Worm (Caenorhabditis elegans) whole organism, L4 larva: Measurements from ENCODE around the gene ints-7.

Experiments
- D1046.2 ChIP-seq: fragments of 200-800 bp; sonication (Bioruptor generic); IDR thresholded peaks from 2 replicates; pipeline ENCODE4 v1.3.6; 2022; ENCODE audit warnings: missing genetic modification characterization, missing compliant biosample characterization
- F10B5.3 ChIP-seq: sonication (generic microtip); optimal IDR thresholded peaks from 2 replicates; lab custom pipeline; 2016; ENCODE audit warnings: mild to moderate bottlenecking, missing genetic modification characterization, missing compliant biosample characterization
- F26F4.8 ChIP-seq: fragments of 200-800 bp; sonication (Bioruptor generic); conservative IDR thresholded peaks from 2 replicates; pipeline ENCODE4 v1.3.6; 2022; ENCODE audit warnings: missing genetic modification characterization, missing compliant biosample characterization
- F37D6.2 ChIP-seq: sonication (generic microtip); optimal IDR thresholded peaks from 2 replicates; lab custom pipeline; 2016; ENCODE audit warnings: mild to moderate bottlenecking, missing genetic modification characterization, missing compliant biosample characterization
- F44E2.7 ChIP-seq: fragments of 200-800 bp; sonication (Bioruptor generic); IDR thresholded peaks from 2 replicates; pipeline ENCODE4 v2.1.2; 2022; ENCODE audit warnings: missing genetic modification characterization, missing compliant biosample characterization
- F49E8.2 ChIP-seq: sonication (generic microtip); optimal IDR thresholded peaks from 2 replicates; lab custom pipeline; 2016; ENCODE audit warnings: missing compliant biosample characterization, mild to moderate bottlenecking, missing genetic modification characterization, borderline replicate concordance
- T26A8.4 ChIP-seq: fragments of 200-800 bp; sonication (Bioruptor generic); IDR thresholded peaks from 2 replicates; pipeline ENCODE4 v1.3.6; 2022; ENCODE audit warnings: missing genetic modification characterization, missing compliant biosample characterization
- Y48G9A.11 ChIP-seq: fragments of 200-800 bp; sonication (Bioruptor generic); IDR thresholded peaks from 2 replicates; pipeline ENCODE4 v1.3.6; 2022; ENCODE audit warnings: missing genetic modification reagents, missing genetic modification characterization, missing compliant biosample characterization
- Y75B8A.6 ChIP-seq: fragments of 200-800 bp; sonication (Bioruptor generic); IDR thresholded peaks from 2 replicates; pipeline ENCODE4 v1.3.6; 2022; ENCODE audit warnings: missing genetic modification reagents, missing genetic modification characterization, missing compliant biosample characterization
- aha-1 ChIP-seq: fragments of 150-350 bp; peaks from one replicate; lab custom pipeline; 2014; ENCODE audit warnings: missing biosample characterization, missing genetic modification characterization
- aly-2 ChIP-seq: sonication (generic microtip); optimal IDR thresholded peaks from 2 replicates; lab custom pipeline; 2018; ENCODE audit warnings: missing biosample characterization, missing genetic modification characterization
- ama-1 ChIP-seq: fragments of 150-350 bp; optimal IDR thresholded peaks from 2 replicates; lab custom pipeline; 2014; ENCODE audit warnings: inconsistent platforms, mixed read lengths
- arid-1 ChIP-seq: fragments of 200-800 bp; sonication (Bioruptor generic); conservative IDR thresholded peaks from 2 replicates; pipeline ENCODE4 v1.3.6; 2022; ENCODE audit warnings: missing genetic modification reagents, missing genetic modification characterization, missing compliant biosample characterization
- attf-4 ChIP-seq: sonication (generic microtip); optimal IDR thresholded peaks from 3 replicates; lab custom pipeline; 2017; ENCODE audit warnings: missing biosample characterization, missing genetic modification characterization
- ceh-82 ChIP-seq: sonication (generic microtip); optimal IDR thresholded peaks from 2 replicates; lab custom pipeline; 2017; ENCODE audit warnings: missing biosample characterization, missing genetic modification characterization
- daf-19 ChIP-seq: fragments of 200-800 bp; sonication (Bioruptor generic); conservative IDR thresholded peaks from 2 replicates; pipeline ENCODE4 v1.3.6; 2022; ENCODE audit warnings: missing genetic modification characterization, missing compliant biosample characterization
- dmd-6 ChIP-seq: fragments of 200-800 bp; sonication (Bioruptor generic); IDR thresholded peaks from 2 replicates; pipeline ENCODE4 v1.3.6; 2022; ENCODE audit warnings: missing genetic modification reagents, missing genetic modification characterization, missing compliant biosample characterization
- dmd-8 ChIP-seq: fragments of 200-800 bp; sonication (Bioruptor generic); IDR thresholded peaks from 2 replicates; pipeline ENCODE4 v1.3.6; 2022; ENCODE audit warnings: missing genetic modification characterization, missing compliant biosample characterization
- duxl-1 ChIP-seq: sonication (generic microtip); optimal IDR thresholded peaks from 2 replicates; lab custom pipeline; 2016; ENCODE audit warnings: mild to moderate bottlenecking, missing genetic modification characterization, moderate library complexity, missing compliant biosample characterization; ENCODE audit not compliant: poor library complexity
- dve-1 ChIP-seq: sonication (generic microtip); optimal IDR thresholded peaks from 2 replicates; lab custom pipeline; 2017; ENCODE audit warnings: antibody characterized with exemption, mild to moderate bottlenecking, missing genetic modification characterization, missing compliant biosample characterization; ENCODE audit not compliant: insufficient read depth
- hlh-11 ChIP-seq: fragments of 200-800 bp; sonication (Bioruptor generic); optimal IDR thresholded peaks from 2 replicates; lab custom pipeline; 2018; ENCODE audit warnings: mild to moderate bottlenecking, missing genetic modification characterization, missing compliant biosample characterization
- hmg-1.1 ChIP-seq: fragments of 200-800 bp; sonication (Bioruptor generic); IDR thresholded peaks from 2 replicates; pipeline ENCODE4 v1.3.6; 2022; ENCODE audit warnings: missing genetic modification reagents, missing genetic modification characterization, missing compliant biosample characterization
- lin-38 ChIP-seq: fragments of 200-800 bp; sonication (Bioruptor generic); IDR thresholded peaks from 2 replicates; pipeline ENCODE4 v1.3.6; 2022; ENCODE audit warnings: missing genetic modification reagents, missing genetic modification characterization, missing compliant biosample characterization
- lsy-2 ChIP-seq, 2 experiments: fragments of 150-350 bp in 1 of 2; sonication (generic microtip) in 1 of 2; optimal IDR thresholded peaks; 2 replicates each; lab custom pipeline; 2014 to 2017; ENCODE audit warnings: missing biosample characterization in 2 of 2, missing genetic modification characterization in 2 of 2
- madf-5 ChIP-seq, 2 experiments: fragments of 200-800 bp; sonication (Bioruptor generic); IDR thresholded peaks; 2 replicates each; pipeline ENCODE4 v1.3.6; 2022; ENCODE audit warnings: missing compliant biosample characterization in 2 of 2, missing genetic modification characterization in 2 of 2
- madf-9 ChIP-seq: fragments of 200-800 bp; sonication (Bioruptor generic); conservative IDR thresholded peaks from 2 replicates; pipeline ENCODE4 v1.3.6; 2022; ENCODE audit warnings: missing genetic modification reagents, missing genetic modification characterization, missing compliant biosample characterization
- mep-1 ChIP-seq: fragments of 150-350 bp; sonication (generic microtip); optimal IDR thresholded peaks from 3 replicates; lab custom pipeline; 2014; ENCODE audit warnings: missing biosample characterization, missing genetic modification characterization
- mes-2 ChIP-seq: sonication (generic microtip); optimal IDR thresholded peaks from 2 replicates; lab custom pipeline; 2016; ENCODE audit warnings: missing genotype, mild to moderate bottlenecking, missing genetic modification characterization, missing compliant biosample characterization; ENCODE audit not compliant: poor library complexity, severe bottlenecking
- mxl-2 ChIP-seq: fragments of 200-800 bp; sonication (Bioruptor generic); conservative IDR thresholded peaks from 2 replicates; pipeline ENCODE4 v1.3.6; 2022; ENCODE audit warnings: missing genetic modification reagents, missing genetic modification characterization, missing compliant biosample characterization
- nhr-102 ChIP-seq: sonication (generic microtip); optimal IDR thresholded peaks from 2 replicates; lab custom pipeline; 2016; ENCODE audit warnings: mild to moderate bottlenecking, missing genetic modification characterization, moderate library complexity, missing compliant biosample characterization
- nhr-11 ChIP-seq: fragments of 150-350 bp; optimal IDR thresholded peaks from 2 replicates; lab custom pipeline; 2014; ENCODE audit warnings: missing biosample characterization, missing genetic modification characterization
- nhr-28 ChIP-seq: fragments of 150-350 bp; optimal IDR thresholded peaks from 2 replicates; lab custom pipeline; 2014; ENCODE audit warnings: missing biosample characterization, missing genetic modification characterization
- nhr-48 ChIP-seq: sonication (generic microtip); optimal IDR thresholded peaks from 2 replicates; lab custom pipeline; 2016; ENCODE audit warnings: mild to moderate bottlenecking, missing genetic modification characterization, missing compliant biosample characterization
- nhr-77 ChIP-seq: fragments of 150-350 bp; optimal IDR thresholded peaks from 2 replicates; lab custom pipeline; 2014; ENCODE audit warnings: missing biosample characterization, missing genetic modification characterization
- pha-4 ChIP-seq, 2 experiments: fragments of 150-350 bp in 1 of 2; fragments of 200-800 bp in 1 of 2; sonication (Bioruptor generic) in 1 of 2; IDR thresholded peaks in 1 of 2; optimal IDR thresholded peaks in 1 of 2; 2 replicates each; pipeline versions ENCODE4 v1.3.6 to Lab custom; 2014 to 2022; ENCODE audit warnings: missing genetic modification characterization in 2 of 2, missing genetic modification reagents in 2 of 2, missing biosample characterization in 1 of 2, missing compliant biosample characterization in 1 of 2
- php-3 ChIP-seq: fragments of 200-800 bp; sonication (Bioruptor generic); IDR thresholded peaks from 2 replicates; pipeline ENCODE4 v1.3.6; 2022; ENCODE audit warnings: missing genetic modification reagents, missing genetic modification characterization, missing compliant biosample characterization
- pqm-1 ChIP-seq: sonication (generic microtip); optimal IDR thresholded peaks from 2 replicates; lab custom pipeline; 2017; ENCODE audit warnings: missing biosample characterization, missing genetic modification characterization
- rbr-2 ChIP-seq: sonication (generic microtip); optimal IDR thresholded peaks from 2 replicates; lab custom pipeline; 2016; ENCODE audit warnings: missing genotype, missing genetic modification characterization, missing compliant biosample characterization
- sdz-12 ChIP-seq: fragments of 200-800 bp; sonication (Bioruptor generic); optimal IDR thresholded peaks from 2 replicates; lab custom pipeline; 2018; ENCODE audit warnings: mild to moderate bottlenecking, missing genetic modification characterization, missing compliant biosample characterization
- snpc-1.2 ChIP-seq: fragments of 200-800 bp; sonication (Bioruptor generic); IDR thresholded peaks from 2 replicates; pipeline ENCODE4 v1.3.6; 2022; ENCODE audit warnings: missing genetic modification reagents, missing genetic modification characterization, missing compliant biosample characterization
- unc-62 ChIP-seq, 3 experiments: fragments of 150-350 bp in 1 of 3; sonication (generic microtip); optimal IDR thresholded peaks in 2 of 3; peaks in 1 of 3; 1 replicate in 1 of 3; 2 replicates in 2 of 3; lab custom pipeline; 2014 to 2017; ENCODE audit warnings: missing biosample characterization in 3 of 3, missing genetic modification characterization in 3 of 3, missing genetic modification reagents in 3 of 3, missing genotype in 1 of 3
- zip-2 ChIP-seq: fragments of 150-350 bp; optimal IDR thresholded peaks from 2 replicates; lab custom pipeline; 2014; ENCODE audit warnings: missing biosample characterization, missing genetic modification characterization
- ztf-7 ChIP-seq: fragments of 150-350 bp; optimal IDR thresholded peaks from 2 replicates; lab custom pipeline; 2014; ENCODE audit warnings: missing biosample characterization, missing genetic modification characterization

The ints-7 gene

DNA sequence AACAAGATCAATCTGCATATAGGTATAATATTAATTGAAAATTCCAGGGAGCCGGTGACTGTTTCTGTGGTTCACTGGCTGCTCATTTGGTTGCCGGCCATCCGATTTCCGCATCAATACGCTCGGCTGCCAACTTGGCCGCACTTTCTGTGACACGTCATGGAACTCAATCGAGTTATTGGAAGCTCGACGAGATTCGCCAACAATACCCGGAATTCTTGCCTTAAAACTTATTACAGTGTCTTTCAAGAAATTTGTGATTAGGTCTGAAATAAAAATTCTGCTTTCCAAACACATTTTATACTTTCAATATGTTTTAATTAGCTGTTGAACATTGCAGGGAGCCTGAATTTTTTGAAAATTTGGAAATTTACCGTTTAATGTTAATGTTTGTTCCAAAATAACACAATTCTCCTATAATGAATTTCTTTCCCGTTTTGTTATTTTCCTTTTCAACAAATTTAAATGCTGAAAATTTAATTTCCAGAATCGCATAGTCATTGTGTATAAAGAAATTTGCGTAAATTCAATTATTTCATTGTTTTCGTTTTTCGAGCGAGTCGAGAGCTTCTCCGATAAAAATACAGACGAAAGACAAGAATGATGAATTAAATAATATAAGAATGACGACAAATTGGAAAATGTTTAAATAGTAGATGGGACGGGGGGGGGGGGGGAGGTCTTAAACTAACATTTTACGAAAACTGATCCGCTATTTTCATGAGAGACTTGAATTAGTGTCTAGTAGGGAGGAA, 31.6 kb downstream of the ints-7 start (continued):
- TF ChIP-seq madf-5 (GFP tag; IDR thresholded peaks at IDR 0.05; lab: Robert Waterston, UW) (no peak), nhr-102 (tag; lab: Kevin White, UChicago) (peak; percentile 57), Y48G9A.11 (no peak), aha-1 (peak; percentile 95), rbr-2 (peak; percentile 12), F37D6.2 (peak; percentile 17)

DNA sequence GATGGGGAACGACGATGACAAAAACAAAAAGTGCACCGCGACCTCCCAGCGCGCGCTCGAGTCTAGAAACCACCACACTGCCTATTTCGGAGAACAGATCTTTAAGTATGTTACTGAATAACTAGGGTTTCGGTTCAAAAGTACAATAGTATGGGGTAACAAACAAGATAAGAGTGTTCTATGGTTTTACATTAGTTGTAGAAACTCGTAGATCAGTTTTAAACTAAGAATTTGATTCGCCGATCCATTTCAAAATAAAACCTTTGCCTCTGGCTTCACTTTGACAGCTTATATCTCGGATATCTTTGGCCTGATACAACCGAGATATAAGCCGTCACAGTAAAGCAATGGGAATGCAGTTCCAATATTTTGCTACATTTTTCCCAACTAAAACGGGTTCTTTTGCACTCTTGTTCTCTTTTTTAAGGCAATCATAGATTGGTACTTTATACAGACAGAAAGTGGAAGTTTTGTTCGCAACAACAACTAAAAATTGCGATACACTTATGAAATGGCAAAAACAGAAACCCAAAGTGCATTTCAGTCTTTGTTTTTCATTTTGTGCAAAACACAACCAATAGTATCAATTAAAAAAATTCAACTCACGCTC, 33.8 kb downstream of the ints-7 start:
- TF ChIP-seq aha-1 (peak; percentile 25), php-3 (GFP tag; lab: Robert Waterston, UW) (no peak), ama-1 (lab: Kevin White, UChicago) (no peak), unc-62 (GFP tag; optimal IDR thresholded peaks at IDR 0.05 in 1 of 2; lab: Kevin White, UChicago) (peak in 1 of 2 experiments; percentile 97), unc-62 (tag; optimal IDR thresholded peaks at IDR 0.05; lab: Kevin White, UChicago) (no peak), snpc-1.2 (GFP tag; lab: Robert Waterston, UW) (0 out of 2 replicates have a peak, but pooled peaks have one; percentile 32)

DNA sequence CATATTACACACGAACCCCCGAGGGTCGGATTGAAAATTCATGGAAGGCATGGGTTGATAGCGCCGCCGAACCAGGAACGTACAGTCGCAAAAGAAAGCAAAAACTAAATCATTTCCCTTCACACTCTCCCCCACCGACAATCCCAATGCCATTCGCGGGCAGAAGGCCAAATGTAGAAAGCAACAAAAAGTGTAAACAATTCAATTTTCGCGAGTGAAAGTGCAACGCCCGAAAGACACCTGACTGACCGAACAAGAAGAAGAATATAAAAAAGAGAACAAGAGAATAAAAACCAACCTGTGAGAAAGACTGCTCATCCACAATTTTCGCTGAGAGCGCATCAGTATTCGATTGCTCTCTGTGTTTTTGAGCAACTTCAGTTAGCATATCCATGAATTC, 35.1 kb downstream of the ints-7 start:
- TF ChIP-seq lsy-2 (tag; optimal IDR thresholded peaks at IDR 0.05; lab: Kevin White, UChicago): peak in 1 of 2 experiments; percentile 40
- peak; percentile 42 for TF ChIP-seq nhr-77
- TF ChIP-seq nhr-28 (tag; lab: Kevin White, UChicago): peak; percentile 67
- 0 out of 2 replicates have a peak, but pooled peaks have one; percentile 28 for TF ChIP-seq D1046.2
- TF ChIP-seq dmd-8 (GFP tag; lab: Robert Waterston, UW): no peak
- TF ChIP-seq pha-4 (GFP tag; IDR thresholded peaks at IDR 0.05; lab: Robert Waterston, UW): no peak
- TF ChIP-seq pha-4 (tag; optimal IDR thresholded peaks at IDR 0.05; lab: Kevin White, UChicago): no peak
- TF ChIP-seq T26A8.4 (GFP tag; lab: Robert Waterston, UW): no peak
- TF ChIP-seq lin-38 (GFP tag; lab: Robert Waterston, UW): peak; percentile 29; the same call in 1 of the 2 replicates
- TF ChIP-seq mep-1 (tag; lab: Kevin White, UChicago): peak; percentile 82
- no peak for TF ChIP-seq F44E2.7
- peak; percentile 60 for TF ChIP-seq hlh-11 (tag; lab: Kevin White, UChicago)
- TF ChIP-seq dmd-6 (GFP tag; lab: Robert Waterston, UW): peak; percentile 16; the same call in 1 of the 2 replicates
- no peak for TF ChIP-seq sdz-12 (GFP tag; lab: Kevin White, UChicago)
- TF ChIP-seq arid-1 (GFP tag; lab: Robert Waterston, UW): no peak
- TF ChIP-seq Y48G9A.11: no peak
- TF ChIP-seq F10B5.3: no peak
- TF ChIP-seq ama-1 (lab: Kevin White, UChicago): peak; percentile 90
- TF ChIP-seq hmg-1.1 (GFP tag; lab: Robert Waterston, UW): 0 out of 2 replicates have a peak, but pooled peaks have one; percentile 10
- TF ChIP-seq nhr-11 (tag; lab: Kevin White, UChicago): peak; percentile 28
- no peak for TF ChIP-seq ceh-82 (tag; lab: Kevin White, UChicago)
- TF ChIP-seq pqm-1 (tag; lab: Kevin White, UChicago): no peak
- TF ChIP-seq mxl-2 (GFP tag; lab: Robert Waterston, UW): no peak
- no peak for TF ChIP-seq zip-2 (tag; lab: Kevin White, UChicago)
- no peak for TF ChIP-seq ztf-7
- TF ChIP-seq attf-4: no peak
- TF ChIP-seq dve-1 (tag; lab: Kevin White, UChicago): no peak
- TF ChIP-seq mes-2 (tag; lab: Kevin White, UChicago): no peak
- no peak for TF ChIP-seq F26F4.8 (GFP tag; lab: Robert Waterston, UW)
- TF ChIP-seq unc-62 (GFP tag; optimal IDR thresholded peaks at IDR 0.05 in 1 of 2; lab: Kevin White, UChicago): peak in 1 of 2 experiments; percentile 13
- TF ChIP-seq unc-62 (tag; optimal IDR thresholded peaks at IDR 0.05; lab: Kevin White, UChicago): no peak
- TF ChIP-seq duxl-1: no peak
- no peak for TF ChIP-seq daf-19
- no peak for TF ChIP-seq madf-9
- peak; percentile 38 for TF ChIP-seq aly-2 (tag; lab: Kevin White, UChicago)
- no peak for TF ChIP-seq php-3 (GFP tag; lab: Robert Waterston, UW)
- TF ChIP-seq F49E8.2 (tag; lab: Kevin White, UChicago): no peak
- no peak for TF ChIP-seq Y75B8A.6 (GFP tag; lab: Robert Waterston, UW)
- TF ChIP-seq nhr-48: peak; percentile 44
